Fruit fly (Drosophila melanogaster) whole organism, prepupa: Measurements from ENCODE around the gene Marcal1.

ENCODE experiments used
- CG10631 ChIP-seq: fragments of 200-800 bp; sonication (Bioruptor generic); optimal IDR thresholded peaks from 2 replicates; lab custom pipeline; 2016; ENCODE audit warnings: missing biosample characterization, missing genetic modification characterization
- CG10669 ChIP-seq: fragments of 200-800 bp; sonication (Bioruptor generic); optimal IDR thresholded peaks from 3 replicates; lab custom pipeline; 2018; ENCODE audit warnings: missing biosample characterization, mild to moderate bottlenecking, missing genetic modification characterization, moderate library complexity
- CG11762 ChIP-seq: fragments of 200-800 bp; sonication (Bioruptor generic); optimal IDR thresholded peaks from 3 replicates; lab custom pipeline; 2016; ENCODE audit warnings: missing biosample characterization, missing genetic modification characterization; ENCODE audit not compliant: insufficient read depth
- CG11902 ChIP-seq: fragments of 200-800 bp; sonication (Bioruptor generic); optimal IDR thresholded peaks from 3 replicates; lab custom pipeline; 2016; ENCODE audit warnings: missing biosample characterization, missing genetic modification characterization
- CG15336 ChIP-seq: fragments of 200-800 bp; sonication (Bioruptor generic); IDR thresholded peaks from 2 replicates; pipeline ENCODE4 v1.3.6; 2022; ENCODE audit warnings: missing biosample characterization, missing genetic modification characterization
- CG31627 ChIP-seq: fragments of 200-800 bp; sonication (Bioruptor generic); optimal IDR thresholded peaks from 3 replicates; lab custom pipeline; 2016; ENCODE audit warnings: missing biosample characterization, missing genetic modification characterization
- CG6792 ChIP-seq: fragments of 200-800 bp; sonication (Bioruptor generic); optimal IDR thresholded peaks from 3 replicates; lab custom pipeline; 2016; ENCODE audit warnings: missing biosample characterization, missing genetic modification characterization
- CG6808 ChIP-seq: fragments of 200-800 bp; sonication (Bioruptor generic); optimal IDR thresholded peaks from 3 replicates; lab custom pipeline; 2017; ENCODE audit warnings: missing biosample characterization, missing genetic modification characterization, mild to moderate bottlenecking, moderate library complexity, missing genetic modification reagents
- CG6854 ChIP-seq: fragments of 200-800 bp; sonication (Bioruptor generic); optimal IDR thresholded peaks from 2 replicates; lab custom pipeline; 2017; ENCODE audit warnings: missing biosample characterization, mild to moderate bottlenecking, missing genetic modification characterization
- CG7368 ChIP-seq: fragments of 200-800 bp; sonication (Bioruptor generic); optimal IDR thresholded peaks from 3 replicates; lab custom pipeline; 2016; ENCODE audit warnings: missing biosample characterization, missing genetic modification characterization
- CG8119 ChIP-seq: fragments of 200-800 bp; sonication (Bioruptor generic); IDR thresholded peaks from 3 replicates; pipeline ENCODE4 v1.3.6; 2022; ENCODE audit warnings: missing biosample characterization, missing genetic modification characterization
- CG8319 ChIP-seq: fragments of 200-800 bp; sonication (Bioruptor generic); optimal IDR thresholded peaks from 3 replicates; lab custom pipeline; 2016; ENCODE audit warnings: missing biosample characterization, missing genetic modification characterization
- CG8632 ChIP-seq: fragments of 200-800 bp; sonication (Bioruptor generic); optimal IDR thresholded peaks from 3 replicates; lab custom pipeline; 2016; ENCODE audit warnings: missing biosample characterization, missing genetic modification characterization
- CG9139 ChIP-seq: fragments of 200-800 bp; sonication (Bioruptor generic); optimal IDR thresholded peaks from 3 replicates; lab custom pipeline; 2017; ENCODE audit warnings: missing biosample characterization, mild to moderate bottlenecking, missing genetic modification characterization
- Eip75B ChIP-seq: fragments of 200-800 bp; sonication (Bioruptor generic); optimal IDR thresholded peaks from 3 replicates; lab custom pipeline; 2016; ENCODE audit warnings: missing biosample characterization, missing genetic modification characterization
- Eip78C ChIP-seq: fragments of 200-800 bp; sonication (Bioruptor generic); peaks from one replicate; lab custom pipeline; 2016; ENCODE audit warnings: missing biosample characterization, missing genetic modification characterization
- Ets21C ChIP-seq: fragments of 200-800 bp; sonication (Bioruptor generic); optimal IDR thresholded peaks from 3 replicates; lab custom pipeline; 2016; ENCODE audit warnings: missing biosample characterization, missing genetic modification characterization
- Ets96B ChIP-seq: fragments of 200-800 bp; optimal IDR thresholded peaks from 2 replicates; lab custom pipeline; 2019; ENCODE audit warnings: missing biosample characterization, mild to moderate bottlenecking, missing genetic modification characterization, moderate library complexity
- Gug ChIP-seq: fragments of 200-800 bp; sonication (Bioruptor generic); IDR thresholded peaks from 2 replicates; pipeline ENCODE4 v1.3.6; 2022; ENCODE audit warnings: missing biosample characterization, missing genetic modification characterization
- Hr4 ChIP-seq: fragments of 200-800 bp; sonication (Bioruptor generic); optimal IDR thresholded peaks from 3 replicates; lab custom pipeline; 2016; ENCODE audit warnings: missing biosample characterization, missing genetic modification characterization
- Met ChIP-seq: fragments of 200-800 bp; sonication (Bioruptor generic); optimal IDR thresholded peaks from 3 replicates; lab custom pipeline; 2016; ENCODE audit warnings: missing biosample characterization, missing genetic modification characterization
- OdsH ChIP-seq: fragments of 200-800 bp; sonication (Bioruptor generic); optimal IDR thresholded peaks from 3 replicates; lab custom pipeline; 2016; ENCODE audit warnings: missing biosample characterization, missing genetic modification characterization
- Sox102F ChIP-seq: fragments of 200-800 bp; sonication (Bioruptor generic); optimal IDR thresholded peaks from 2 replicates; lab custom pipeline; 2016; ENCODE audit warnings: missing biosample characterization, mild to moderate bottlenecking, missing genetic modification characterization
- Sox14 ChIP-seq: fragments of 200-800 bp; sonication (Bioruptor generic); optimal IDR thresholded peaks from 3 replicates; lab custom pipeline; 2016; ENCODE audit warnings: missing biosample characterization, missing genetic modification characterization
- Sox15 ChIP-seq: fragments of 200-800 bp; sonication (Bioruptor generic); optimal IDR thresholded peaks from 3 replicates; lab custom pipeline; 2016; ENCODE audit warnings: missing biosample characterization, missing genetic modification characterization
- cyc ChIP-seq: fragments of 200-800 bp; sonication (Bioruptor generic); optimal IDR thresholded peaks from 3 replicates; lab custom pipeline; 2016; ENCODE audit warnings: missing biosample characterization, missing genetic modification characterization
- fd59A ChIP-seq: fragments of 200-800 bp; sonication (Bioruptor generic); optimal IDR thresholded peaks from 2 replicates; lab custom pipeline; 2017; ENCODE audit warnings: missing biosample characterization, mild to moderate bottlenecking, missing genetic modification characterization, missing genetic modification reagents
- fd85E ChIP-seq: fragments of 200-800 bp; sonication (Bioruptor generic); optimal IDR thresholded peaks from 3 replicates; lab custom pipeline; 2016; ENCODE audit warnings: missing biosample characterization, missing genetic modification characterization
- lz ChIP-seq: fragments of 200-800 bp; sonication (Bioruptor generic); optimal IDR thresholded peaks from 3 replicates; lab custom pipeline; 2016; ENCODE audit warnings: missing biosample characterization, missing genetic modification characterization
- net ChIP-seq: fragments of 200-800 bp; sonication (Bioruptor generic); optimal IDR thresholded peaks from 3 replicates; lab custom pipeline; 2016; ENCODE audit warnings: missing biosample characterization, missing genetic modification characterization
- ss ChIP-seq, 2 experiments: fragments of 200-800 bp; sonication (Bioruptor generic); optimal IDR thresholded peaks; 2 replicates in 1 of 2; 3 replicates in 1 of 2; lab custom pipeline; 2017 to 2018; ENCODE audit warnings: mild to moderate bottlenecking in 2 of 2, missing biosample characterization in 2 of 2, missing genetic modification characterization in 2 of 2, moderate library complexity in 1 of 2
- svp ChIP-seq: fragments of 200-800 bp; sonication (Bioruptor generic); peaks from one replicate; lab custom pipeline; 2016; ENCODE audit warnings: missing biosample characterization, missing genetic modification characterization
- topi ChIP-seq: fragments of 200-800 bp; sonication (Bioruptor generic); optimal IDR thresholded peaks from 3 replicates; lab custom pipeline; 2016; ENCODE audit warnings: missing biosample characterization, missing genetic modification characterization

Marcal1 gene

dm6 chr2L:4958111-4958510 is 2.8 kb downstream of the Marcal1 start, which contains the start of gene CG34124:
TSS of gene CG34124 (plus strand) at chr2L:4958411.
- TF ChIP-seq CG10631 (no peak), ss (GFP tag; optimal IDR thresholded peaks at IDR 0.05; lab: Kevin White, UChicago) (no peak)

dm6 chr2L:4965420-4965819 is 10.1 kb downstream of the Marcal1 start, which contains the start of gene CG34125:
TSS of gene CG34125 (plus strand) at chr2L:4965673.
- TF ChIP-seq Ets96B (tag; lab: Kevin White, UChicago) (no peak), CG31627 (GFP tag; lab: Kevin White, UChicago) (peak; percentile 39), CG15336 (GFP tag; lab: Robert Waterston, UW) (0 out of 2 replicates have a peak, but pooled peaks have one; percentile 16), cyc (peak; percentile 40)

- no peak for TF ChIP-seq CG8319 (GFP tag; lab: Kevin White, UChicago)
- TF ChIP-seq Sox102F (GFP tag; lab: Kevin White, UChicago) = no peak
- no peak for TF ChIP-seq Met (GFP tag; lab: Kevin White, UChicago)
- no peak for TF ChIP-seq CG6854 (GFP tag; lab: Kevin White, UChicago)
- no peak for TF ChIP-seq CG15336 (GFP tag; lab: Robert Waterston, UW)
- TF ChIP-seq Eip75B (GFP tag; lab: Kevin White, UChicago) = no peak
- TF ChIP-seq CG8119 (GFP tag; lab: Robert Waterston, UW) = no peak
- no peak for TF ChIP-seq CG6808 (GFP tag; lab: Kevin White, UChicago)
- TF ChIP-seq Gug (GFP tag; lab: Robert Waterston, UW) = no peak
- no peak for TF ChIP-seq CG11902 (GFP tag; lab: Kevin White, UChicago)
- TF ChIP-seq CG10669 = no peak
- no peak for TF ChIP-seq fd59A (GFP tag; lab: Kevin White, UChicago)
- no peak for TF ChIP-seq fd85E (GFP tag; lab: Kevin White, UChicago)
- no peak for TF ChIP-seq lz (GFP tag; lab: Kevin White, UChicago)
- no peak for TF ChIP-seq Eip78C (GFP tag; lab: Kevin White, UChicago)
- no peak for TF ChIP-seq topi (GFP tag; lab: Kevin White, UChicago)
- TF ChIP-seq Sox15 = no peak
- no peak for TF ChIP-seq net (GFP tag; lab: Kevin White, UChicago)
- TF ChIP-seq cyc = no peak
These were observed 10.6 kb downstream of the Marcal1 start for dm6 chr2L:4965923-4966322.

- TF ChIP-seq CG8632 (GFP tag; lab: Kevin White, UChicago) (no peak), Gug (GFP tag; lab: Robert Waterston, UW) (no peak), Sox14 (GFP tag; lab: Kevin White, UChicago) (no peak), CG31627 (GFP tag; lab: Kevin White, UChicago) (no peak), CG11902 (GFP tag; lab: Kevin White, UChicago) (no peak), Ets21C (GFP tag; lab: Kevin White, UChicago) (no peak)
These were observed 12.2 kb downstream of the Marcal1 start, which contains the start of gene eIF3i for dm6 chr2L:4967511-4967910. TSS of gene eIF3i (minus strand) at chr2L:4967775.

dm6 chr2L:4968767-4969166 is 13.5 kb downstream of the Marcal1 start, which contains the start of the genes Scox and Polr1C:
TSS of gene Scox (minus strand) at chr2L:4968935.
TSS of gene Polr1C (plus strand) at chr2L:4969004.
- TF ChIP-seq Sox102F (GFP tag; lab: Kevin White, UChicago) (no peak), CG10631 (no peak), CG6792 (GFP tag; lab: Kevin White, UChicago) (no peak), topi (GFP tag; lab: Kevin White, UChicago) (no peak), CG11762 (GFP tag; lab: Kevin White, UChicago) (no peak), svp (GFP tag; lab: Kevin White, UChicago) (no peak), CG8319 (GFP tag; lab: Kevin White, UChicago) (no peak), Met (GFP tag; lab: Kevin White, UChicago) (no peak), CG7368 (no peak), ss (GFP tag; optimal IDR thresholded peaks at IDR 0.05; lab: Kevin White, UChicago) (no peak), OdsH (GFP tag; lab: Kevin White, UChicago) (no peak), CG11902 (GFP tag; lab: Kevin White, UChicago) (no peak), Hr4 (no peak), CG9139 (GFP tag; lab: Kevin White, UChicago) (no peak)
